Fruit fly (Drosophila melanogaster): Measurements from ENCODE around the gene gudu.

Gene gudu

DNA sequence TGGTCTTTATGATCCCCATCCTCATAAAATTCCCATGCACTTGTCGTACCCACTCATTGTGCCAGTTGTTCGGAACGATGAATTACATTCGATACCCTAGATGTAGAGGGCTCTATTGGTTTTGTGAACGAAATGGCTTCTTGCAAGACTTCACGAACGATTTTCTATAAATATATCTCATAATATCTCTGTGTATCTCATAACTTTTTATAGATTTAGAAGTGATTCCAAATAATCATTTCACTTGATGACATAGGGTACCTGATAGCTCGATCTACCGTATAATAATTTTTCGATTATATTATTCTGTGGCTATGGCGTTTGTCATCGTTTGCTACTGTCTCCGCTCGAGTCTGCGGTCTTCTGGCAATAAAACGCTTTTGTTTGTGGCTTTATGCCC, 8.7 kb downstream of the gudu start (continued):
- TF ChIP-seq CG34224 (GFP tag; IDR thresholded peaks at IDR 0.05; ENCODE audit: partially characterized antibody) (no peak), pzg (GFP tag; optimal IDR thresholded peaks at IDR 0.05) (no peak), Ets65A (GFP tag) (peak; percentile 52), NC2α (GFP tag; optimal IDR thresholded peaks at IDR 0.05) (no peak), dysf (GFP tag; IDR thresholded peaks at IDR 0.05) (peak; percentile 84), pita (GFP tag; optimal IDR thresholded peaks at IDR 0.05) (no peak), Gug (GFP tag; IDR thresholded peaks at IDR 0.05) (peak; percentile 78), CG43689 (GFP tag; IDR thresholded peaks at IDR 0.05) (no peak), ase (GFP tag; IDR thresholded peaks at IDR 0.05) (peak; percentile 73; the same call in 1 of the 3 replicates), Blimp-1 (GFP tag; optimal IDR thresholded peaks at IDR 0.05) (peak; percentile 68), CG10979 (tag; optimal IDR thresholded peaks at IDR 0.05) (peak; percentile 58), MESR4 (GFP tag; optimal IDR thresholded peaks at IDR 0.05) (no peak), Lim3 (GFP tag; IDR thresholded peaks at IDR 0.05) (no peak), Six4 (GFP tag; optimal IDR thresholded peaks at IDR 0.05) (peak; percentile 38), Hmx (GFP tag; optimal IDR thresholded peaks at IDR 0.05) (no peak), CG10147 (GFP tag; optimal IDR thresholded peaks at IDR 0.05) (peak; percentile 51), ab (GFP tag; optimal IDR thresholded peaks at IDR 0.05) (no peak), CG33557 (GFP tag; optimal IDR thresholded peaks at IDR 0.05) (no peak), Mrtf (GFP tag; IDR thresholded peaks at IDR 0.05) (peak; percentile 47; the same call in 1 of the 3 replicates), emc (GFP tag; optimal IDR thresholded peaks at IDR 0.05) (peak; percentile 1), Hr78 (GFP tag; optimal IDR thresholded peaks at IDR 0.05) (no peak), CG8089 (GFP tag; optimal IDR thresholded peaks at IDR 0.05) (peak; percentile 39), E2f2 (GFP tag; IDR thresholded peaks at IDR 0.05) (peak; percentile 47), CG1647 (GFP tag; optimal IDR thresholded peaks at IDR 0.05) (no peak), HLHmδ (GFP tag; optimal IDR thresholded peaks at IDR 0.05) (no peak), CG11504 (tag; optimal IDR thresholded peaks at IDR 0.05) (peak; percentile 84), salm (tag; optimal IDR thresholded peaks at IDR 0.05) (peak; percentile 25), CG31388 (GFP tag; optimal IDR thresholded peaks at IDR 0.05) (no peak), CG6689 (GFP tag; IDR thresholded peaks at IDR 0.05) (peak; percentile 73), CkIIα-i1 (GFP tag; IDR thresholded peaks at IDR 0.05) (no peak), Fer3 (tag; optimal IDR thresholded peaks at IDR 0.05) (peak; percentile 75), corto (GFP tag; optimal IDR thresholded peaks at IDR 0.05) (no peak), MTF-1 (GFP tag; optimal IDR thresholded peaks at IDR 0.05; ENCODE audit: borderline replicate concordance) (peak; percentile 37), wek (GFP tag; optimal IDR thresholded peaks at IDR 0.05) (no peak), CG16815 (GFP tag; optimal IDR thresholded peaks at IDR 0.05) (peak; percentile 41), Meics (GFP tag; optimal IDR thresholded peaks at IDR 0.05) (peak; percentile 75), CG18764 (GFP tag; optimal IDR thresholded peaks at IDR 0.05) (peak; percentile 12), otp (GFP tag; IDR thresholded peaks at IDR 0.05) (peak; percentile 72), CG6654 (GFP tag; optimal IDR thresholded peaks at IDR 0.05) (peak; percentile 2), slp2 (GFP tag; optimal IDR thresholded peaks at IDR 0.05) (peak; percentile 19), CG11695 (GFP tag; IDR thresholded peaks at IDR 0.05) (peak; percentile 81), Fer1 (GFP tag; optimal IDR thresholded peaks at IDR 0.05) (peak; percentile 79), Bgb (GFP tag; IDR thresholded peaks at IDR 0.05; ENCODE audit: partially characterized antibody) (no peak), CG17802 (tag; optimal IDR thresholded peaks at IDR 0.05) (peak; percentile 26), dpn (GFP tag; optimal IDR thresholded peaks at IDR 0.05) (peak; percentile 62 to 76), phol (tag; optimal IDR thresholded peaks at IDR 0.05) (peak; percentile 53), Lpt (GFP tag; optimal IDR thresholded peaks at IDR 0.05) (no peak), hbn (GFP tag; IDR thresholded peaks at IDR 0.05; ENCODE audit: partially characterized antibody) (no peak), dmrt11E (tag; optimal IDR thresholded peaks at IDR 0.05) (peak; percentile 15), inv (GFP tag; IDR thresholded peaks at IDR 0.05; ENCODE audit: partially characterized antibody) (no peak)

All from whole organism, embryonic.